Worm (Caenorhabditis elegans): ENCODE results near the gene snu-66.

ce11 chrV:7527153-7527552 lies 48.3 kb downstream of the snu-66 start, which contains the start of gene C54F6.17:
- TF ChIP-seq unc-39 (tag; optimal IDR thresholded peaks at IDR 0.05) (no peak), elt-3 (tag; optimal IDR thresholded peaks at IDR 0.05) (no peak), mep-1 (tag; optimal IDR thresholded peaks at IDR 0.05) (no peak), tbx-8 (GFP tag; optimal IDR thresholded peaks at IDR 0.05) (no peak), lin-13 (tag; optimal IDR thresholded peaks at IDR 0.05) (no peak), snpc-4 (tag; optimal IDR thresholded peaks at IDR 0.05) (no peak), nhr-76 (tag; optimal IDR thresholded peaks at IDR 0.05) (no peak), ztf-11 (tag; optimal IDR thresholded peaks at IDR 0.05) (no peak), sptf-1 (tag; optimal IDR thresholded peaks at IDR 0.05) (no peak), sem-2 (GFP tag; optimal IDR thresholded peaks at IDR 0.05) (no peak), unc-62 (GFP tag; optimal IDR thresholded peaks at IDR 0.05) (no peak), nhr-28 (tag; optimal IDR thresholded peaks at IDR 0.05) (no peak), nhr-12 (tag; optimal IDR thresholded peaks at IDR 0.05) (no peak)

Data from whole organism, mixed stage, embryonic.